Worm (Caenorhabditis elegans): ENCODE data around the gene srh-35.

DNA sequence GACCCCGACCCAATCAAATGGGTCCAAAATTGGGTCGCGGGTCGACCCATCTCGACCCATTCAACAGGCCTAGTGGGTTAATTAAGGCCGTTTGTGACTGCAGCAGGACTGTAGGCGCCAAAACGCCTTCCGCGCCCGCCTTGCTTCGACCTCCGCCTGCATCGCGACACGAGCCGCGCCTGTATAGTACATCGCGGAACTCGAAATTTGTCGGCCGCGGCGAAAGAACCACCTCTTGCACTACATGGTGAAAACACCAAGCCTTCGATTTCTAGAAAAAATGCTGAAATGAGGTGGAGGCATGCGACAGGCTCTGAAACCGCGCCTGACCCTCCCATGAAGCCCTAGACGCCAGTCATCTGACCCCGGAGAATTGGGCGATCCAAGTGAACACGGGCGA lies 39.0 kb upstream of the srh-35 start:
- TF ChIP-seq nhr-237 (tag; optimal IDR thresholded peaks at IDR 0.05), result no peak
- TF ChIP-seq attf-4 (tag; optimal IDR thresholded peaks at IDR 0.05), result no peak
- TF ChIP-seq ama-1 (optimal IDR thresholded peaks at IDR 0.05), result no peak
- TF ChIP-seq nhr-76 (tag; optimal IDR thresholded peaks at IDR 0.05), result no peak
- TF ChIP-seq dpl-1 (GFP tag; optimal IDR thresholded peaks at IDR 0.05), result no peak
- TF ChIP-seq mep-1 (tag; optimal IDR thresholded peaks at IDR 0.05), result no peak
- no peak for TF ChIP-seq egl-27 (tag; optimal IDR thresholded peaks at IDR 0.05)
- TF ChIP-seq mdl-1 (tag; optimal IDR thresholded peaks at IDR 0.05), result no peak
- no peak for TF ChIP-seq gei-8 (GFP tag; optimal IDR thresholded peaks at IDR 0.05)
- TF ChIP-seq lin-15B (tag; optimal IDR thresholded peaks at IDR 0.05), result no peak
- no peak for TF ChIP-seq ceh-82 (tag; optimal IDR thresholded peaks at IDR 0.05)
